In genomic region chr2L:12435428-12435827, dm6 we compare ENCODE assay signal across 1 fruit fly cellular context.
A peak's percentile ranks its signal among the peaks of the same experiment; 100 is the strongest.
TF ChIP-seq lines count a peak whose summit lies in the region.

No protein-coding gene starts in this region.

TF ChIP-seq in whole organism, embryonic, 481 proteins besides CTCF, POLR2A, EP300 and RAD21 (continued from another document):
- TF ChIP-seq bigmax (GFP tag; optimal IDR thresholded peaks at IDR 0.05; lab: Kevin White, UChicago) (peak; percentile 98), CG12769 (tag; optimal IDR thresholded peaks at IDR 0.05; lab: Kevin White, UChicago) (peak; percentile 11), CG12071 (GFP tag; optimal IDR thresholded peaks at IDR 0.05; lab: Kevin White, UChicago) (no peak), CG34422 (GFP tag; IDR thresholded peaks at IDR 0.05; lab: Robert Waterston, UW) (peak; percentile 51; the same call in 1 of the 3 replicates), Bgb (GFP tag; IDR thresholded peaks at IDR 0.05; lab: Robert Waterston, UW; ENCODE audit: partially characterized antibody) (0 out of 2 replicates have a peak, but pooled peaks have one; percentile 15), CG15479 (GFP tag; optimal IDR thresholded peaks at IDR 0.05; lab: Kevin White, UChicago) (peak; percentile 84), MESR4 (GFP tag; optimal IDR thresholded peaks at IDR 0.05; lab: Kevin White, UChicago) (peak; percentile 17), CG42726 (GFP tag; IDR thresholded peaks at IDR 0.05; lab: Robert Waterston, UW; ENCODE audit: partially characterized antibody) (peak; percentile 45; the same call in 1 of the 2 replicates), ara (GFP tag; IDR thresholded peaks at IDR 0.05; lab: Robert Waterston, UW) (no peak)
